Fruit fly (Drosophila melanogaster): ENCODE measurements around the gene CG3527.

Gene CG3527

dm6 chrX:4526754-4527153 lies 25.0 kb upstream of the CG3527 start:
- TF ChIP-seq CG10348 (GFP tag; IDR thresholded peaks at IDR 0.05) (no peak), CG14655 (GFP tag; optimal IDR thresholded peaks at IDR 0.05) (no peak), D1 (tag; optimal IDR thresholded peaks at IDR 0.05) (no peak), CG8301 (tag; optimal IDR thresholded peaks at IDR 0.05) (no peak), Ets98B (GFP tag; IDR thresholded peaks at IDR 0.05) (no peak), CG9948 (tag; optimal IDR thresholded peaks at IDR 0.05) (no peak), CG4496 (GFP tag; IDR thresholded peaks at IDR 0.05) (no peak), Pif1A (GFP tag; optimal IDR thresholded peaks at IDR 0.05) (no peak), CG12605 (GFP tag; IDR thresholded peaks at IDR 0.05) (no peak), CG15710 (tag; optimal IDR thresholded peaks at IDR 0.05) (no peak), EcR (GFP tag; optimal IDR thresholded peaks at IDR 0.05) (no peak), Pif1B (GFP tag; optimal IDR thresholded peaks at IDR 0.05) (no peak), rn (GFP tag; IDR thresholded peaks at IDR 0.05) (no peak), fd96Ca (GFP tag; IDR thresholded peaks at IDR 0.05) (no peak), CG17806 (tag; optimal IDR thresholded peaks at IDR 0.05) (no peak)

dm6 chrX:4529909-4530308 lies 21.9 kb upstream of the CG3527 start, which contains the start of gene CG3556:
Gene CG3556, plus strand, starts transcription at chrX:4530231.
- TF ChIP-seq CG4496 (GFP tag; IDR thresholded peaks at IDR 0.05) (peak; percentile 55; the same call in 2 of the 3 replicates), Ets98B (GFP tag; IDR thresholded peaks at IDR 0.05) (0 out of 2 replicates have a peak, but pooled peaks have one; percentile 7), gl (tag; optimal IDR thresholded peaks at IDR 0.05) (no peak), Pif1A (GFP tag; optimal IDR thresholded peaks at IDR 0.05) (no peak), CG14655 (GFP tag; optimal IDR thresholded peaks at IDR 0.05) (no peak)

- TF ChIP-seq fd96Ca (GFP tag; IDR thresholded peaks at IDR 0.05) = no peak
- TF ChIP-seq CG9948 (tag; optimal IDR thresholded peaks at IDR 0.05) = no peak
- no peak for TF ChIP-seq rn (GFP tag; IDR thresholded peaks at IDR 0.05)
- no peak for TF ChIP-seq CG15710 (tag; optimal IDR thresholded peaks at IDR 0.05)
- TF ChIP-seq CG4496 (GFP tag; IDR thresholded peaks at IDR 0.05) = no peak
- no peak for TF ChIP-seq Ets98B (GFP tag; IDR thresholded peaks at IDR 0.05)
- TF ChIP-seq CG32121 (GFP tag; IDR thresholded peaks at IDR 0.05) = no peak
- no peak for TF ChIP-seq CG17806 (tag; optimal IDR thresholded peaks at IDR 0.05)
- no peak for TF ChIP-seq CG13204 (GFP tag; optimal IDR thresholded peaks at IDR 0.05)
- TF ChIP-seq Snoo (tag; optimal IDR thresholded peaks at IDR 0.05) = no peak
Observed at dm6 chrX:4534002-4534401, 17.8 kb upstream of the CG3527 start.

dm6 chrX:4540430-4540932 lies 11.3 kb upstream of the CG3527 start, which contains the start of the genes rb and CHOp24:
Gene rb, minus strand, starts transcription at chrX:4540626.
Gene CHOp24, plus strand, starts transcription at chrX:4540908.
- TF ChIP-seq EcR (GFP tag; optimal IDR thresholded peaks at IDR 0.05) = peak; percentile 7
- no peak for TF ChIP-seq Pif1B (GFP tag; optimal IDR thresholded peaks at IDR 0.05)
- peak; percentile 27; the same call in 1 of the 3 replicates for TF ChIP-seq CG4496 (GFP tag; IDR thresholded peaks at IDR 0.05)
- TF ChIP-seq gl (tag; optimal IDR thresholded peaks at IDR 0.05) = peak; percentile 61
- TF ChIP-seq CG14655 (GFP tag; optimal IDR thresholded peaks at IDR 0.05) = no peak
- TF ChIP-seq CG8301 (tag; optimal IDR thresholded peaks at IDR 0.05) = no peak
- no peak for TF ChIP-seq Pif1A (GFP tag; optimal IDR thresholded peaks at IDR 0.05)
- TF ChIP-seq CG12605 (GFP tag; IDR thresholded peaks at IDR 0.05) = peak; percentile 45; the same call in 1 of the 2 replicates
- no peak for TF ChIP-seq CG8159 (tag; optimal IDR thresholded peaks at IDR 0.05)
- no peak for TF ChIP-seq CG13204 (GFP tag; optimal IDR thresholded peaks at IDR 0.05)
- peak; percentile 22 for TF ChIP-seq CG15710 (tag; optimal IDR thresholded peaks at IDR 0.05)
- no peak for TF ChIP-seq CG32121 (GFP tag; IDR thresholded peaks at IDR 0.05)
- peak; percentile 32 for TF ChIP-seq CG34367 (tag; optimal IDR thresholded peaks at IDR 0.05)

dm6 chrX:4542353-4542752 lies 9.4 kb upstream of the CG3527 start, which contains the start of gene CG3568:
Gene CG3568, plus strand, starts transcription at chrX:4542630.
- TF ChIP-seq rn (GFP tag; IDR thresholded peaks at IDR 0.05) (no peak), Pif1A (GFP tag; optimal IDR thresholded peaks at IDR 0.05) (no peak), Ets98B (GFP tag; IDR thresholded peaks at IDR 0.05) (no peak), CG32121 (GFP tag; IDR thresholded peaks at IDR 0.05) (no peak), CG4496 (GFP tag; IDR thresholded peaks at IDR 0.05) (no peak), fd96Ca (GFP tag; IDR thresholded peaks at IDR 0.05) (no peak), Snoo (tag; optimal IDR thresholded peaks at IDR 0.05) (no peak), CG14655 (GFP tag; optimal IDR thresholded peaks at IDR 0.05) (no peak), CG8301 (tag; optimal IDR thresholded peaks at IDR 0.05) (no peak), CG34367 (tag; optimal IDR thresholded peaks at IDR 0.05) (no peak), CG12605 (GFP tag; IDR thresholded peaks at IDR 0.05) (no peak), CG13204 (GFP tag; optimal IDR thresholded peaks at IDR 0.05) (no peak), CG15710 (tag; optimal IDR thresholded peaks at IDR 0.05) (no peak), gl (tag; optimal IDR thresholded peaks at IDR 0.05) (no peak), CG9948 (tag; optimal IDR thresholded peaks at IDR 0.05) (no peak)

dm6 chrX:4548611-4549120 lies 3.1 kb upstream of the CG3527 start, which contains the start of the genes Usf and CG15912:
Gene Usf, minus strand, starts transcription at chrX:4548794.
Gene CG15912, plus strand, starts transcription at chrX:4549070.
- TF ChIP-seq Pif1B (GFP tag; optimal IDR thresholded peaks at IDR 0.05) (no peak), Snoo (tag; optimal IDR thresholded peaks at IDR 0.05) (no peak), CG15710 (tag; optimal IDR thresholded peaks at IDR 0.05) (no peak), EcR (GFP tag; optimal IDR thresholded peaks at IDR 0.05) (peak; percentile 57), CG17806 (tag; optimal IDR thresholded peaks at IDR 0.05) (no peak)

Data from whole organism, pupa.